Fruit fly (Drosophila melanogaster): ENCODE results near the gene CG4617.
A peak's percentile ranks its signal among the peaks of the same experiment; 100 is the strongest.

CG4617 gene

dm6 chrX:7097859-7098303, 6.4 kb downstream of the CG4617 start, which contains the start of gene Sxl (continued):
- TF ChIP-seq Dll (GFP tag; IDR thresholded peaks at IDR 0.05; ENCODE audit: partially characterized antibody) (no peak), CG14050 (GFP tag; IDR thresholded peaks at IDR 0.05) (no peak), tx (GFP tag; optimal IDR thresholded peaks at IDR 0.05) (no peak)

dm6 chrX:7097071-7097858, 7.0 kb downstream of the CG4617 start:
- TF ChIP-seq pros (GFP tag; optimal IDR thresholded peaks at IDR 0.05) (no peak), CG8924 (tag; optimal IDR thresholded peaks at IDR 0.05) (no peak), CG10431 (GFP tag; optimal IDR thresholded peaks at IDR 0.05) (no peak), Med (GFP tag) (peak; percentile 53), nom (GFP tag; optimal IDR thresholded peaks at IDR 0.05) (peak; percentile 61), Hr78 (GFP tag; optimal IDR thresholded peaks at IDR 0.05) (no peak), Dek (tag; optimal IDR thresholded peaks at IDR 0.05) (no peak), Ada2b (GFP tag; IDR thresholded peaks at IDR 0.05) (no peak), cg (GFP tag; optimal IDR thresholded peaks at IDR 0.05) (peak; percentile 88), onecut (GFP tag; IDR thresholded peaks at IDR 0.05) (no peak), bsh (GFP tag; optimal IDR thresholded peaks at IDR 0.05) (peak in 1 of 2 experiments; percentile 74), Lpt (GFP tag; optimal IDR thresholded peaks at IDR 0.05) (no peak), zf30C (GFP tag; optimal IDR thresholded peaks at IDR 0.05) (peak; percentile 7), CG4820 (GFP tag; optimal IDR thresholded peaks at IDR 0.05) (no peak), Jarid2 (GFP tag; optimal IDR thresholded peaks at IDR 0.05) (no peak), MESR4 (GFP tag; optimal IDR thresholded peaks at IDR 0.05) (no peak), sna (GFP tag; IDR thresholded peaks at IDR 0.05; ENCODE audit: partially characterized antibody) (0 out of 2 replicates have a peak, but pooled peaks have one; percentile 20), CG1529 (GFP tag; optimal IDR thresholded peaks at IDR 0.05) (no peak), HmgZ (tag; optimal IDR thresholded peaks at IDR 0.05) (no peak), amos (GFP tag; IDR thresholded peaks at IDR 0.05; ENCODE audit: partially characterized antibody) (no peak), H15 (GFP tag; IDR thresholded peaks at IDR 0.05) (no peak), CG6175 (GFP tag; IDR thresholded peaks at IDR 0.05) (0 out of 3 replicates have a peak, but pooled peaks have one; percentile 31), pfk (GFP tag; optimal IDR thresholded peaks at IDR 0.05) (no peak), Camta (GFP tag; optimal IDR thresholded peaks at IDR 0.05) (no peak), fd64A (GFP tag; optimal IDR thresholded peaks at IDR 0.05) (no peak), vnd (GFP tag; IDR thresholded peaks at IDR 0.05; ENCODE audit: partially characterized antibody) (no peak), ci (GFP tag; IDR thresholded peaks at IDR 0.05) (peak; percentile 50; the same call in 2 of the 3 replicates), HLH4C (GFP tag; IDR thresholded peaks at IDR 0.05; ENCODE audit: partially characterized antibody) (no peak), kay (GFP tag; optimal IDR thresholded peaks at IDR 0.05) (peak; percentile 19), ttk (GFP tag; IDR thresholded peaks at IDR 0.05) (no peak), al (GFP tag; IDR thresholded peaks at IDR 0.05) (no peak), tio (GFP tag; optimal IDR thresholded peaks at IDR 0.05) (no peak), dimm (GFP tag; IDR thresholded peaks at IDR 0.05) (no peak), dan (GFP tag; IDR thresholded peaks at IDR 0.05) (no peak), gsb-n (tag; optimal IDR thresholded peaks at IDR 0.05) (no peak), Six4 (GFP tag; optimal IDR thresholded peaks at IDR 0.05) (no peak), sd (tag; optimal IDR thresholded peaks at IDR 0.05) (peak; percentile 54), lmd (GFP tag; IDR thresholded peaks at IDR 0.05) (no peak), Aef1 (GFP tag; IDR thresholded peaks at IDR 0.05) (no peak), CG10321 (GFP tag; IDR thresholded peaks at IDR 0.05) (no peak), insv (GFP tag; optimal IDR thresholded peaks at IDR 0.05) (no peak), Poxn (GFP tag; IDR thresholded peaks at IDR 0.05) (no peak), salm (tag; optimal IDR thresholded peaks at IDR 0.05) (no peak), nerfin-1 (tag; optimal IDR thresholded peaks at IDR 0.05) (peak; percentile 26)

Measured in whole organism, embryonic.